3 fruit fly cellular contexts compared by ENCODE assay signal in the genomic region with DNA sequence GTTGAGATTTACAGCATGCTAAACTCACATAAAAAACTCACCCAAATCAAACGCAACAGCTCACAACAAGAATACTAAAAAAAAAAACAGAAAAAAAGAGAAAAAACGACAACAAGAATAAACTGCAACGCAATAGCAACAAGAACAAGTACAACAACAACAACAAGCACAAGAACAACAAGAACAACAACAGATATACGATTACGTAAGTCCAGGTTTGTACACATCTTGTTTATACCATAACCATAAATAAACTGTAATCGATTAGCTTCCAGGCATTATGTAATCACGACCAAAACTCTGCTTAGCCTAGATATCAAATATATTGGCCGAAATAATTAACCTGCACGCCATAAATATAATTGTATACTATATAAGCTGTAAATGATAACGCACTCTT.
TF ChIP-seq lines count a peak whose summit lies in the region.

No protein-coding gene starts in this region.

- no peak for TF ChIP-seq CTCF in whole organism, embryonic (GFP tag; optimal IDR thresholded peaks at IDR 0.05; lab: Kevin White, UChicago)

TF ChIP-seq in whole organism, adult, 20 proteins besides CTCF, POLR2A, EP300 and RAD21:
- no peak for TF ChIP-seq CG7045 (GFP tag; optimal IDR thresholded peaks at IDR 0.05; lab: Kevin White, UChicago)
- TF ChIP-seq kay (GFP tag; lab: Kevin White, UChicago; ENCODE audit: borderline replicate concordance), result peak; percentile 73
- TF ChIP-seq CG14711 (tag; optimal IDR thresholded peaks at IDR 0.05; lab: Kevin White, UChicago), result no peak

TF ChIP-seq in whole organism, embryonic, 481 proteins besides CTCF, POLR2A, EP300 and RAD21:
- TF ChIP-seq Pdp1 (GFP tag; optimal IDR thresholded peaks at IDR 0.05; lab: Kevin White, UChicago), result peak in 1 of 2 experiments; percentile 67
- TF ChIP-seq CG10366 (GFP tag; IDR thresholded peaks at IDR 0.05; lab: Robert Waterston, UW), result no peak
- TF ChIP-seq CG4360 (GFP tag; IDR thresholded peaks at IDR 0.05; lab: Robert Waterston, UW), result peak; percentile 30; the same call in 1 of the 2 replicates

TF ChIP-seq in whole organism, prepupa, 60 proteins besides CTCF, POLR2A, EP300 and RAD21:
- TF ChIP-seq Lpt (GFP tag; optimal IDR thresholded peaks at IDR 0.05; lab: Kevin White, UChicago) (no peak), eg (GFP tag; IDR thresholded peaks at IDR 0.05; lab: Robert Waterston, UW) (0 out of 3 replicates have a peak, but pooled peaks have one; percentile 14)
